Fruit fly (Drosophila melanogaster) whole organism, pupa: Measurements from ENCODE around the gene mesh.

Experiments used
- CG10348 ChIP-seq: fragments of 200-800 bp; sonication (Bioruptor generic); IDR thresholded peaks from 2 replicates; pipeline ENCODE4 v1.3.6; 2022; ENCODE audit warnings: missing biosample characterization, missing genetic modification characterization
- CG12605 ChIP-seq: fragments of 200-800 bp; sonication (Bioruptor generic); IDR thresholded peaks from 2 replicates; pipeline ENCODE4 v1.3.6; 2022; ENCODE audit warnings: missing biosample characterization, missing genetic modification characterization
- CG13204 ChIP-seq: fragments of 200-800 bp; sonication (Bioruptor generic); optimal IDR thresholded peaks from 2 replicates; lab custom pipeline; 2018; ENCODE audit warnings: missing biosample characterization, mild to moderate bottlenecking, missing genetic modification characterization, moderate library complexity
- CG14655 ChIP-seq: fragments of 200-800 bp; sonication (Bioruptor generic); optimal IDR thresholded peaks from 3 replicates; lab custom pipeline; 2017; ENCODE audit warnings: mild to moderate bottlenecking, missing biosample characterization, missing genetic modification reagents, missing genetic modification characterization
- CG15710 ChIP-seq: fragments of 200-800 bp; sonication (Bioruptor generic); optimal IDR thresholded peaks from 2 replicates; lab custom pipeline; 2018; ENCODE audit warnings: missing biosample characterization, mild to moderate bottlenecking, missing genetic modification characterization, moderate library complexity
- CG17806 ChIP-seq: fragments of 200-800 bp; sonication (Bioruptor generic); optimal IDR thresholded peaks from 2 replicates; lab custom pipeline; 2018; ENCODE audit warnings: missing biosample characterization, mild to moderate bottlenecking, missing genetic modification characterization, moderate library complexity
- CG32121 ChIP-seq: fragments of 200-800 bp; sonication (Bioruptor generic); IDR thresholded peaks from 2 replicates; pipeline ENCODE4 v1.3.6; 2022; ENCODE audit warnings: missing biosample characterization, missing genetic modification characterization
- CG34367 ChIP-seq: fragments of 200-800 bp; sonication (Bioruptor generic); optimal IDR thresholded peaks from 2 replicates; lab custom pipeline; 2018; ENCODE audit warnings: missing biosample characterization, mild to moderate bottlenecking, missing genetic modification characterization
- CG4496 ChIP-seq: fragments of 200-800 bp; sonication (Bioruptor generic); IDR thresholded peaks from 3 replicates; pipeline ENCODE4 v1.3.6; 2022; ENCODE audit warnings: missing biosample characterization, missing genetic modification characterization
- CG8159 ChIP-seq: fragments of 200-800 bp; sonication (Bioruptor generic); optimal IDR thresholded peaks from 3 replicates; lab custom pipeline; 2018; ENCODE audit warnings: missing biosample characterization, mild to moderate bottlenecking, missing genetic modification characterization, moderate library complexity
- CG8301 ChIP-seq: fragments of 200-800 bp; sonication (Bioruptor generic); optimal IDR thresholded peaks from 2 replicates; lab custom pipeline; 2018; ENCODE audit warnings: missing biosample characterization, mild to moderate bottlenecking, missing genetic modification characterization
- CG9948 ChIP-seq: fragments of 200-800 bp; sonication (Bioruptor generic); optimal IDR thresholded peaks from 2 replicates; lab custom pipeline; 2018; ENCODE audit warnings: missing biosample characterization, mild to moderate bottlenecking, missing genetic modification characterization, moderate library complexity
- D1 ChIP-seq: fragments of 200-800 bp; sonication (Bioruptor generic); optimal IDR thresholded peaks from 2 replicates; lab custom pipeline; 2018; ENCODE audit warnings: missing biosample characterization, mild to moderate bottlenecking, missing genetic modification characterization, moderate library complexity
- EcR ChIP-seq: fragments of 200-800 bp; sonication (Bioruptor generic); optimal IDR thresholded peaks from 3 replicates; lab custom pipeline; 2019; ENCODE audit warnings: missing biosample characterization, missing genetic modification characterization, mild to moderate bottlenecking, moderate library complexity, missing genetic modification reagents
- Ets98B ChIP-seq: fragments of 200-800 bp; sonication (Bioruptor generic); IDR thresholded peaks from 2 replicates; pipeline ENCODE4 v1.3.6; 2022; ENCODE audit warnings: missing biosample characterization, missing genetic modification characterization
- Pif1A ChIP-seq: fragments of 200-800 bp; sonication (Bioruptor generic); optimal IDR thresholded peaks from 3 replicates; lab custom pipeline; 2016; ENCODE audit warnings: missing biosample characterization, missing genetic modification characterization
- Pif1B ChIP-seq: fragments of 200-800 bp; sonication (Bioruptor generic); optimal IDR thresholded peaks from 3 replicates; lab custom pipeline; 2016; ENCODE audit warnings: missing biosample characterization, missing genetic modification characterization
- Snoo ChIP-seq: fragments of 200-800 bp; sonication (Bioruptor generic); optimal IDR thresholded peaks from 3 replicates; lab custom pipeline; 2017; ENCODE audit warnings: missing biosample characterization, mild to moderate bottlenecking, missing genetic modification characterization, inconsistent platforms
- fd96Ca ChIP-seq: fragments of 200-800 bp; sonication (Bioruptor generic); IDR thresholded peaks from 3 replicates; pipeline ENCODE4 v1.3.6; 2022; ENCODE audit warnings: missing biosample characterization, missing genetic modification characterization
- gl ChIP-seq: fragments of 200-800 bp; sonication (Bioruptor generic); optimal IDR thresholded peaks from 2 replicates; lab custom pipeline; 2018; ENCODE audit warnings: missing biosample characterization, mild to moderate bottlenecking, missing genetic modification characterization
- rn ChIP-seq: fragments of 200-800 bp; sonication (Bioruptor generic); IDR thresholded peaks from 2 replicates; pipeline ENCODE4 v1.3.6; 2022; ENCODE audit warnings: missing biosample characterization, missing genetic modification characterization

Gene mesh

DNA sequence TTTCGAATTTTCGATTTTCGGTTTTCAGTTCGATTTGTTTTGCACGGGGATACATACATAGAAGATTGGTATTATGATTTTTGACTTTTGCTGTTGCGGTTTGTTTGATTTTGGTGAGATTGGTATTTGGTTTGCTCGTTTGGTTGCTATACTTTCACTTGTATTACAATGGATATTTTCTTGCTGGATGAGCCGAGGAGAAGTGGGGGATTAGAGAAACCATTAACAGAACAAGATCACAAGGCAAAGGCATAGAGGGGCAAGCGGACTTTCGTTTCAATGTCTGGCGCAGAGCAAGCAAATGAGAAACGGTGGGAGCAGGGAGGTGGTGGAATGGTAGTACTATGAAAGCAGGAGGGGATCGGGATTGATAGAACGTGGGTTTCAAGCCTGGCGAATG lies 36.7 kb upstream of the mesh start, which contains the start of gene CG15563:
TSS of gene CG15563 (minus strand) at position 101 of the 400 bp plus-strand sequence.
- TF ChIP-seq fd96Ca: no peak
- no peak for TF ChIP-seq Pif1A (GFP tag; lab: Kevin White, UChicago)

- TF ChIP-seq CG8159 (tag; lab: Kevin White, UChicago) (no peak), CG4496 (GFP tag; lab: Robert Waterston, UW) (no peak), CG34367 (tag; lab: Kevin White, UChicago) (no peak), CG14655 (no peak), Ets98B (GFP tag; lab: Robert Waterston, UW) (no peak), CG8301 (no peak), CG12605 (GFP tag; lab: Robert Waterston, UW) (no peak), rn (no peak), CG15710 (tag; lab: Kevin White, UChicago) (no peak), CG32121 (no peak)
- TF ChIP-seq, all 21 proteins: peak for 0
These were observed 35.6 kb upstream of the mesh start for dm6 chr3R:31231134-31231533.

- TF ChIP-seq Pif1B (GFP tag; lab: Kevin White, UChicago): peak; percentile 43
- TF ChIP-seq rn: 0 out of 2 replicates have a peak, but pooled peaks have one; percentile 14
- peak; percentile 69 for TF ChIP-seq Ets98B (GFP tag; lab: Robert Waterston, UW)
- TF ChIP-seq CG4496 (GFP tag; lab: Robert Waterston, UW): peak; percentile 82
- no peak for TF ChIP-seq CG15710 (tag; lab: Kevin White, UChicago)
- TF ChIP-seq CG32121: 0 out of 2 replicates have a peak, but pooled peaks have one; percentile 18
- peak; percentile 81 for TF ChIP-seq fd96Ca
- TF ChIP-seq CG10348 (GFP tag; lab: Robert Waterston, UW): no peak
- TF ChIP-seq CG34367 (tag; lab: Kevin White, UChicago): no peak
- TF ChIP-seq CG12605 (GFP tag; lab: Robert Waterston, UW): peak; percentile 32; the same call in 1 of the 2 replicates
These were observed 29.6 kb upstream of the mesh start for dm6 chr3R:31225043-31225681.

DNA sequence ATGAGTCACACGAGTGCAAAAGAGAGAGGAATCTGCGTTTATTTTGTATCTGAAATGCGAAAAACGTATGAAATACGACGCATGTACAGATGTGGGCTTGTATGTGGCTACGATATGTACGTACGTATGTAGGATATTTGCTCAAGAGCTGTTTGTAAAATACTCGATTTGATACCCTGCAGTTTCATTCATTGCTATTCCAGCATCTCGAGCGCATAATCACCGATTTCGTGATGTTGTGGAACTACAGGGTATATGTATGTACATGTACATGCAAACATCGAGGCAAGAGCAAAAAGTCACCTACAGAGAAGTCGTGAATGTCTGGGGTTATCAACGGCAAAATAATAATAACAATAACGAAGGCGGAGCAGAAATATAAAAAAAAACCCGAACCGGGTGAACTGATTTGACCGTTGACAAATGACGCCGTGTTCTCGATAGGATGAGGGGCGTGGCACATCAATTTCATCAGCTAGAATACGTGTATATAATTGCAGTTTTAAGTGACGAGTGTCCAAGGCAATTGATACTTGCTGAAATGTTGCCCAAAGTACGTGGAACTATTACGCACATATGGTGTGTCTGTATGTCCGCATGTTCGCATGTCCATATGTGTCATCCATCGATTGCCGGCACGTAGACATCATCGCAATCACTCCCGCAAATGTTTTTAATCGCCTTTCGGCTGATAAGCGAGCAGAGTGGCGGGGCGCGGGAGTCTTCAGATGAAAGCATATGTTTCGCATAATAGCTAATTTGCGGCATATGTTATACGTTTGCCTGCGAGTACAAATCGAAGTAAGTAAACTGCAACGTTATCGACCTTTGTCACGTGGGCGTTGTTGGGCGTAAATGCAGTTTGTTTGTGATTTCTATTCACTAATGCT lies 28.7 kb upstream of the mesh start:
- TF ChIP-seq EcR (GFP tag; lab: Kevin White, UChicago) (peak; percentile 49), CG8301 (no peak)
- TF ChIP-seq, all 21 proteins: peak for 1

dm6 chr3R:31222890-31223569 lies 27.5 kb upstream of the mesh start:
- TF ChIP-seq fd96Ca: no peak
- TF ChIP-seq Snoo (tag; lab: Kevin White, UChicago): no peak
- no peak for TF ChIP-seq rn
- TF ChIP-seq EcR (GFP tag; lab: Kevin White, UChicago): no peak
- no peak for TF ChIP-seq CG13204 (GFP tag; lab: Kevin White, UChicago)
- no peak for TF ChIP-seq CG4496 (GFP tag; lab: Robert Waterston, UW)
- no peak for TF ChIP-seq CG14655
- TF ChIP-seq CG9948: no peak
- no peak for TF ChIP-seq CG8159 (tag; lab: Kevin White, UChicago)
- no peak for TF ChIP-seq CG12605 (GFP tag; lab: Robert Waterston, UW)
- TF ChIP-seq Pif1A (GFP tag; lab: Kevin White, UChicago): no peak
- TF ChIP-seq CG17806 (tag; lab: Kevin White, UChicago): no peak
- no peak for TF ChIP-seq CG32121
- TF ChIP-seq D1 (tag; lab: Kevin White, UChicago): no peak
- TF ChIP-seq Ets98B (GFP tag; lab: Robert Waterston, UW): no peak
- no peak for TF ChIP-seq CG15710 (tag; lab: Kevin White, UChicago)
- no peak for TF ChIP-seq gl
- TF ChIP-seq CG34367 (tag; lab: Kevin White, UChicago): no peak
- no peak for TF ChIP-seq Pif1B (GFP tag; lab: Kevin White, UChicago)
- TF ChIP-seq CG8301: no peak
- TF ChIP-seq, all 21 proteins: peak for 0

DNA sequence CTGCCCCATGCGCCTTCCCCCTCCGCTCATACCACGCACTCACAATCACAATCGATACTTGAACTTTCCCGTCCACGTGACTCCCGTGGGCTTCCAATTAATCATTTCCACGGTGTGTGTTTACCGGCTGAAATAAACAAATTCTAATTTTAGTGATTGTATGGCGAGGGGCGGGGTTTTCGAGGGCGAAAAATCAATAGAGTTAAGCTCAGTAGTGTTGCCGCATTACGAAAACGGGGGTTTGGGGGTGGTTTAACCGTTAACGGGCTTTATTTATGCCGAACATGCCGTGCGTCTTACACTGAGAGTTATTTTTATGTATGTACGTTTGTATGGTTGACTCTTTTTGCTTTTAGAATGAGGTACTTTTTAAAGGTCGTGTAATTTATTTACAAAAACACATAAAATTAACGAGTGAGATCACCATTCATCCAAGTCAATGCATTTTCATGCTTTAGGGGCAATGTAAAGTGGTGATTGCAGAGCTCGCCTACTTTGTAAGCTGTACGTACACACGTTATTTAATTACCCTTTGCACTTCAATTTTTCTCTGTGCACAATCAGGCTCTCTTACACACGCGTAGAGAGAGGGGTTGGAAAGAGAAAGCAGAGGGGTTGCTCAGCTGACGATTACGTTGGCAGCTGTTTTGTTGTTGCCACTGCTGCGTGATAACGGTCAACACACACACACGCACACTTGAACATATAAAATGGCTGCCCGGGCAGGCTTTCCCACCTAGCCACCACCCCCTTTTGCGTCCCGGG lies 26.7 kb upstream of the mesh start:
- peak; percentile 60 for TF ChIP-seq Snoo (tag; lab: Kevin White, UChicago)
- TF ChIP-seq D1 (tag; lab: Kevin White, UChicago): no peak
- TF ChIP-seq Ets98B (GFP tag; lab: Robert Waterston, UW): no peak
- TF ChIP-seq CG8159 (tag; lab: Kevin White, UChicago): peak; percentile 72
- peak; percentile 51 for TF ChIP-seq CG8301
- no peak for TF ChIP-seq CG10348 (GFP tag; lab: Robert Waterston, UW)
- peak; percentile 48 for TF ChIP-seq CG17806 (tag; lab: Kevin White, UChicago)
- no peak for TF ChIP-seq Pif1B (GFP tag; lab: Kevin White, UChicago)
- peak; percentile 56 for TF ChIP-seq CG9948
- peak; percentile 54 for TF ChIP-seq CG14655
- peak; percentile 59 for TF ChIP-seq Pif1A (GFP tag; lab: Kevin White, UChicago)
- TF ChIP-seq CG15710 (tag; lab: Kevin White, UChicago): peak; percentile 62
- TF ChIP-seq CG34367 (tag; lab: Kevin White, UChicago): peak; percentile 67
- TF ChIP-seq, all 21 proteins: peak for 9
